Fruit fly (Drosophila melanogaster): ENCODE data around the gene CG13599.

The CG13599 gene

DNA sequence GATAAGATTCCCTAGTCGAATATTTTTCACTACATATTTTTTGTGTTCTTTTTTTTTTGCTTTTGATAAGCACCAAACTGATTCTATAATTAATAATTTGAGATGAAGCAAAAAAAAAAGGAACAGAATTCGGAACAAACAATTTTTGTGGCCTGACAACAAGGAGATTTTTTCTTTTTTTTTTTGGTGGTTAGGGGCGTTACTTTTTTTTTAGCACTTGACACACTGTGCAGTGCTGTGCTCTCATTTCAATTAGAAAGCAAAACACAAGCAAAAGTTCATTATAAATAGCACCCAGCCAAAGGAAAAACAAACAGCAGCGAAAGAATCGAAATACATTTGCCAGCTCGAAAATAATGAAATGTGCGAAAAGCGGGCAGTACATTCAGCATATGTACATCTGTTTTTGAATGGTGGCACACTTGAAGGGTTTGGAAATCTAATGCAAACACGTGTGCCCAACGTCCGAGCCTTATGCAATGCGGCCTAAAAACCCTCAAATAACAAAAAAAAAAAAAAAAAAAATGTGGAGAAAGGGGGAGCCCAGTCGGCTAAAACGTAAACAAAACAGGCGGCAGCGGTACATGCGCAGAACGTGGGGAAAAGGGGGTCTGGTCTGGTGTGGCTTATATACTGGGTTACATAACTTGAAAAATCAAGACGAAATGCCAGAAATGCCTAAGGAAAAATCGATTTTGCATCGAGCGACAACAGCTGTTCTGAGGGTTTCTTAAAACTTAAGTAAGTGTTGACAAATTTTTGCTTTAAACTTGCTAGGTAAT, 10.4 kb downstream of the CG13599 start (continued):
- TF ChIP-seq CG6791 (GFP tag; IDR thresholded peaks at IDR 0.05; ENCODE audit: partially characterized antibody), result no peak
- TF ChIP-seq az2 (GFP tag; optimal IDR thresholded peaks at IDR 0.05), result peak; percentile 26
- no peak for TF ChIP-seq Poxn (GFP tag; IDR thresholded peaks at IDR 0.05)
- TF ChIP-seq sisA (GFP tag; IDR thresholded peaks at IDR 0.05), result no peak
- TF ChIP-seq exex (tag; optimal IDR thresholded peaks at IDR 0.05), result peak; percentile 7
- no peak for TF ChIP-seq CG4282 (GFP tag; optimal IDR thresholded peaks at IDR 0.05)
- peak; percentile 60; the same call in 1 of the 2 replicates for TF ChIP-seq CG14441 (GFP tag; IDR thresholded peaks at IDR 0.05)
- no peak for TF ChIP-seq so (GFP tag; IDR thresholded peaks at IDR 0.05)
- peak; percentile 21; the same call in 1 of the 2 replicates for TF ChIP-seq CG32772 (GFP tag; IDR thresholded peaks at IDR 0.05)
- no peak for TF ChIP-seq CG13894 (tag; optimal IDR thresholded peaks at IDR 0.05)
- TF ChIP-seq vnd (GFP tag; IDR thresholded peaks at IDR 0.05; ENCODE audit: partially characterized antibody), result no peak
- TF ChIP-seq disco-r (GFP tag; optimal IDR thresholded peaks at IDR 0.05), result no peak
- TF ChIP-seq Drgx (GFP tag; IDR thresholded peaks at IDR 0.05), result peak; percentile 58
- no peak for TF ChIP-seq CG18011 (GFP tag; optimal IDR thresholded peaks at IDR 0.05)
- TF ChIP-seq Ada2b (GFP tag; IDR thresholded peaks at IDR 0.05), result peak; percentile 67
- no peak for TF ChIP-seq bigmax (GFP tag; optimal IDR thresholded peaks at IDR 0.05)
- no peak for TF ChIP-seq schlank (tag; optimal IDR thresholded peaks at IDR 0.05)
- no peak for TF ChIP-seq zen2 (GFP tag; IDR thresholded peaks at IDR 0.05; ENCODE audit: partially characterized antibody)
- TF ChIP-seq CG10543 (GFP tag; optimal IDR thresholded peaks at IDR 0.05), result no peak
- TF ChIP-seq CG4820 (GFP tag; optimal IDR thresholded peaks at IDR 0.05), result peak; percentile 22
- 0 out of 2 replicates have a peak, but pooled peaks have one; percentile 14 for TF ChIP-seq crol (GFP tag; IDR thresholded peaks at IDR 0.05)
- TF ChIP-seq sens-2 (GFP tag; IDR thresholded peaks at IDR 0.05), result no peak
- peak; percentile 43 for TF ChIP-seq CG17359 (tag; optimal IDR thresholded peaks at IDR 0.05)
- TF ChIP-seq salm (tag; optimal IDR thresholded peaks at IDR 0.05), result no peak
- TF ChIP-seq C15 (GFP tag; IDR thresholded peaks at IDR 0.05), result no peak
- TF ChIP-seq Hsf (GFP tag; optimal IDR thresholded peaks at IDR 0.05), result peak; percentile 32
- no peak for TF ChIP-seq TFAM (GFP tag; optimal IDR thresholded peaks at IDR 0.05)
- no peak for TF ChIP-seq CG12219 (GFP tag; optimal IDR thresholded peaks at IDR 0.05)
- TF ChIP-seq Ravus (GFP tag; IDR thresholded peaks at IDR 0.05), result no peak
- no peak for TF ChIP-seq tio (GFP tag; optimal IDR thresholded peaks at IDR 0.05)
- no peak for TF ChIP-seq luna (GFP tag; optimal IDR thresholded peaks at IDR 0.05)
- TF ChIP-seq sc (optimal IDR thresholded peaks at IDR 0.05), result no peak
- no peak for TF ChIP-seq sc (GFP tag; optimal IDR thresholded peaks at IDR 0.05)
- peak; percentile 20 for TF ChIP-seq nmo (GFP tag; optimal IDR thresholded peaks at IDR 0.05)
- no peak for TF ChIP-seq gfzf (GFP tag; optimal IDR thresholded peaks at IDR 0.05)
- TF ChIP-seq ems (GFP tag; optimal IDR thresholded peaks at IDR 0.05), result no peak
- no peak for TF ChIP-seq Lpt (GFP tag; optimal IDR thresholded peaks at IDR 0.05)
- TF ChIP-seq CG10431 (GFP tag; optimal IDR thresholded peaks at IDR 0.05), result no peak
- no peak for TF ChIP-seq B-H1 (GFP tag; IDR thresholded peaks at IDR 0.05)
- peak; percentile 31 for TF ChIP-seq CG7786 (GFP tag; optimal IDR thresholded peaks at IDR 0.05)
- peak; percentile 36 for TF ChIP-seq Hmx (GFP tag; optimal IDR thresholded peaks at IDR 0.05)
- TF ChIP-seq sqz (GFP tag; optimal IDR thresholded peaks at IDR 0.05), result peak; percentile 44
- TF ChIP-seq Fer3 (tag; optimal IDR thresholded peaks at IDR 0.05), result peak; percentile 30
- peak; percentile 11 for TF ChIP-seq CG15514 (GFP tag; optimal IDR thresholded peaks at IDR 0.05)
- TF ChIP-seq dati (GFP tag; IDR thresholded peaks at IDR 0.05), result no peak
- peak; percentile 42; the same call in 1 of the 2 replicates for TF ChIP-seq wor (GFP tag; IDR thresholded peaks at IDR 0.05)
- TF ChIP-seq ato (GFP tag; IDR thresholded peaks at IDR 0.05; ENCODE audit: partially characterized antibody), result no peak
- TF ChIP-seq CG17612 (GFP tag; IDR thresholded peaks at IDR 0.05), result no peak
- TF ChIP-seq amos (GFP tag; IDR thresholded peaks at IDR 0.05; ENCODE audit: partially characterized antibody), result no peak
- TF ChIP-seq tup (GFP tag; optimal IDR thresholded peaks at IDR 0.05), result no peak
